Worm (Caenorhabditis elegans): ENCODE data around the gene srv-6.

The srv-6 gene

ce11 chrX:4274116-4274515 lies 17.3 kb downstream of the srv-6 start, which contains the start of gene mec-18:
Gene mec-18, minus strand, starts transcription at chrX:4274216.
- TF ChIP-seq dao-5 (tag; optimal IDR thresholded peaks at IDR 0.05) = no peak
- no peak for TF ChIP-seq W03F9.2 (tag; optimal IDR thresholded peaks at IDR 0.05)

- no peak for TF ChIP-seq dao-5 (tag; optimal IDR thresholded peaks at IDR 0.05)
Observed at ce11 chrX:4279294-4279782, 22.5 kb downstream of the srv-6 start, which contains the start of the genes twk-28 and ets-9. Gene twk-28, minus strand, starts transcription at chrX:4279344. Gene ets-9, plus strand, starts transcription at chrX:4279703.

- TF ChIP-seq W03F9.2 (tag; optimal IDR thresholded peaks at IDR 0.05) = no peak
- TF ChIP-seq him-1 (tag; optimal IDR thresholded peaks at IDR 0.05) = no peak
- no peak for TF ChIP-seq dao-5 (tag; optimal IDR thresholded peaks at IDR 0.05)
Observed at ce11 chrX:4282380-4282779, 25.5 kb downstream of the srv-6 start, which contains the start of gene C52B9.19. Gene C52B9.19, plus strand, starts transcription at chrX:4282555.

ce11 chrX:4283989-4284388 lies 27.1 kb downstream of the srv-6 start, which contains the start of gene ets-10:
Gene ets-10, plus strand, starts transcription at chrX:4284189.
- no peak for TF ChIP-seq dao-5 (tag; optimal IDR thresholded peaks at IDR 0.05)
- no peak for TF ChIP-seq him-1 (tag; optimal IDR thresholded peaks at IDR 0.05)
- TF ChIP-seq W03F9.2 (tag; optimal IDR thresholded peaks at IDR 0.05) = no peak

ce11 chrX:4284470-4284869 lies 27.6 kb downstream of the srv-6 start:
- no peak for TF ChIP-seq W03F9.2 (tag; optimal IDR thresholded peaks at IDR 0.05)
- no peak for TF ChIP-seq him-1 (tag; optimal IDR thresholded peaks at IDR 0.05)

- TF ChIP-seq W03F9.2 (tag; optimal IDR thresholded peaks at IDR 0.05) (no peak), dao-5 (tag; optimal IDR thresholded peaks at IDR 0.05) (no peak), him-1 (tag; optimal IDR thresholded peaks at IDR 0.05) (no peak)
Observed at ce11 chrX:4285669-4286174, 28.9 kb downstream of the srv-6 start, which contains the start of gene cka-2. Gene cka-2, plus strand, starts transcription at chrX:4286124.

ce11 chrX:4289805-4290204 lies 32.9 kb downstream of the srv-6 start:
- TF ChIP-seq him-1 (tag; optimal IDR thresholded peaks at IDR 0.05) (no peak), W03F9.2 (tag; optimal IDR thresholded peaks at IDR 0.05) (no peak), dao-5 (tag; optimal IDR thresholded peaks at IDR 0.05) (no peak)

ce11 chrX:4294957-4295356 lies 38.1 kb downstream of the srv-6 start:
- TF ChIP-seq dao-5 (tag; optimal IDR thresholded peaks at IDR 0.05) (no peak), W03F9.2 (tag; optimal IDR thresholded peaks at IDR 0.05) (no peak), him-1 (tag; optimal IDR thresholded peaks at IDR 0.05) (no peak)

ce11 chrX:4295917-4296316 lies 39.1 kb downstream of the srv-6 start:
- TF ChIP-seq him-1 (tag; optimal IDR thresholded peaks at IDR 0.05) (no peak), dao-5 (tag; optimal IDR thresholded peaks at IDR 0.05) (no peak), W03F9.2 (tag; optimal IDR thresholded peaks at IDR 0.05) (no peak)

ce11 chrX:4297452-4297851 lies 40.6 kb downstream of the srv-6 start, which contains the start of gene paf-2:
Gene paf-2, minus strand, starts transcription at chrX:4297741.
- TF ChIP-seq dao-5 (tag; optimal IDR thresholded peaks at IDR 0.05) (no peak), W03F9.2 (tag; optimal IDR thresholded peaks at IDR 0.05) (no peak), him-1 (tag; optimal IDR thresholded peaks at IDR 0.05) (no peak)

ce11 chrX:4303200-4303599 lies 46.3 kb downstream of the srv-6 start:
- TF ChIP-seq W03F9.2 (tag; optimal IDR thresholded peaks at IDR 0.05) (no peak), him-1 (tag; optimal IDR thresholded peaks at IDR 0.05) (no peak), dao-5 (tag; optimal IDR thresholded peaks at IDR 0.05) (no peak)

ce11 chrX:4306861-4307260 lies 50.0 kb downstream of the srv-6 start, which contains the start of gene pqn-15:
Gene pqn-15, minus strand, starts transcription at chrX:4306961.
- no peak for TF ChIP-seq dao-5 (tag; optimal IDR thresholded peaks at IDR 0.05)
- no peak for TF ChIP-seq him-1 (tag; optimal IDR thresholded peaks at IDR 0.05)
- TF ChIP-seq W03F9.2 (tag; optimal IDR thresholded peaks at IDR 0.05) = no peak

- TF ChIP-seq him-1 (tag; optimal IDR thresholded peaks at IDR 0.05) (no peak), dao-5 (tag; optimal IDR thresholded peaks at IDR 0.05) (no peak), W03F9.2 (tag; optimal IDR thresholded peaks at IDR 0.05) (no peak)
Observed at ce11 chrX:4307559-4308005, 50.7 kb downstream of the srv-6 start.

Measured in whole organism, L4/young adult.